Worm (Caenorhabditis elegans) whole organism, L2 larva: ENCODE data around the gene C12D5.10.

Experiments used
- R02D3.7 ChIP-seq: fragments of 150-350 bp; optimal IDR thresholded peaks from 2 replicates; lab custom pipeline; 2014; ENCODE audit warnings: missing biosample characterization, missing genetic modification characterization
- Y55F3AM.14 ChIP-seq: fragments of 200-800 bp; sonication (Bioruptor generic); optimal IDR thresholded peaks from 2 replicates; lab custom pipeline; 2018; ENCODE audit warnings: mild to moderate bottlenecking, missing genetic modification characterization, missing compliant biosample characterization
- alr-1 ChIP-seq: fragments of 150-350 bp; optimal IDR thresholded peaks from 2 replicates; lab custom pipeline; 2014; ENCODE audit warnings: missing biosample characterization, missing genetic modification characterization
- aly-2 ChIP-seq: fragments of 150-350 bp; optimal IDR thresholded peaks from 2 replicates; lab custom pipeline; 2014; ENCODE audit warnings: missing biosample characterization, missing genetic modification characterization
- ama-1 ChIP-seq: fragments of 150-350 bp; optimal IDR thresholded peaks from 2 replicates; lab custom pipeline; 2018; ENCODE audit warnings: inconsistent platforms
- blmp-1 ChIP-seq: sonication (generic microtip); optimal IDR thresholded peaks from 2 replicates; lab custom pipeline; 2017; ENCODE audit warnings: missing genetic modification characterization, mild to moderate bottlenecking, missing compliant biosample characterization, antibody characterized with exemption, moderate library complexity; ENCODE audit not compliant: insufficient read depth
- ceh-16 ChIP-seq: fragments of 150-350 bp; optimal IDR thresholded peaks from 2 replicates; lab custom pipeline; 2014; ENCODE audit warnings: missing biosample characterization, missing genetic modification characterization
- ceh-82 ChIP-seq: fragments of 150-350 bp; optimal IDR thresholded peaks from 2 replicates; lab custom pipeline; 2014; ENCODE audit warnings: missing biosample characterization, missing genetic modification characterization
- crh-2 ChIP-seq: sonication (generic microtip); optimal IDR thresholded peaks from 2 replicates; lab custom pipeline; 2017; ENCODE audit warnings: missing biosample characterization, missing genetic modification characterization
- egl-27 ChIP-seq: sonication (generic microtip); optimal IDR thresholded peaks from 3 replicates; lab custom pipeline; 2017; ENCODE audit warnings: missing biosample characterization, missing genetic modification reagents, missing genetic modification characterization
- elt-1 ChIP-seq: fragments of 150-350 bp; optimal IDR thresholded peaks from 2 replicates; lab custom pipeline; 2014; ENCODE audit warnings: missing biosample characterization, missing genetic modification characterization
- elt-3 ChIP-seq: sonication (generic microtip); optimal IDR thresholded peaks from 2 replicates; lab custom pipeline; 2017; ENCODE audit warnings: missing biosample characterization, missing genetic modification characterization
- fos-1 ChIP-seq: fragments of 150-350 bp; optimal IDR thresholded peaks from 2 replicates; lab custom pipeline; 2014; ENCODE audit warnings: missing biosample characterization, missing genetic modification characterization
- gmeb-1 ChIP-seq: fragments of 150-350 bp; optimal IDR thresholded peaks from 2 replicates; lab custom pipeline; 2014; ENCODE audit warnings: missing biosample characterization, missing genetic modification characterization
- lin-11 ChIP-seq: fragments of 150-350 bp; sonication (generic microtip); optimal IDR thresholded peaks from 2 replicates; lab custom pipeline; 2014; ENCODE audit warnings: missing biosample characterization, missing genetic modification characterization, inconsistent platforms, mixed read lengths
- lin-13 ChIP-seq: fragments of 150-350 bp; optimal IDR thresholded peaks from 2 replicates; lab custom pipeline; 2014; ENCODE audit warnings: missing biosample characterization, missing genetic modification reagents, missing genetic modification characterization
- lin-39 ChIP-seq: fragments of 150-350 bp; optimal IDR thresholded peaks from 2 replicates; lab custom pipeline; 2014; ENCODE audit warnings: missing biosample characterization, missing genetic modification reagents, missing genetic modification characterization
- lsy-2 ChIP-seq, 2 experiments: fragments of 150-350 bp in 1 of 2; sonication (generic microtip) in 1 of 2; optimal IDR thresholded peaks; 2 replicates each; lab custom pipeline; 2014 to 2017; ENCODE audit warnings: missing biosample characterization in 2 of 2, missing genetic modification characterization in 2 of 2
- mab-5 ChIP-seq: fragments of 150-350 bp; optimal IDR thresholded peaks from 2 replicates; lab custom pipeline; 2014; ENCODE audit warnings: missing biosample characterization, missing genetic modification characterization
- mdl-1 ChIP-seq, 2 experiments: fragments of 150-350 bp in 1 of 2; sonication (generic microtip) in 1 of 2; optimal IDR thresholded peaks; 2 replicates each; lab custom pipeline; 2017; ENCODE audit warnings: missing biosample characterization in 2 of 2, missing genetic modification characterization in 2 of 2
- nhr-11 ChIP-seq: fragments of 150-350 bp; optimal IDR thresholded peaks from 2 replicates; lab custom pipeline; 2014; ENCODE audit warnings: missing biosample characterization, missing genetic modification characterization
- nhr-12 ChIP-seq: fragments of 150-350 bp; optimal IDR thresholded peaks from 2 replicates; lab custom pipeline; 2014; ENCODE audit warnings: missing biosample characterization, missing genetic modification characterization
- nhr-129 ChIP-seq: fragments of 150-350 bp; optimal IDR thresholded peaks from 2 replicates; lab custom pipeline; 2014; ENCODE audit warnings: missing biosample characterization, missing genetic modification characterization
- nhr-21 ChIP-seq: fragments of 150-350 bp; optimal IDR thresholded peaks from 2 replicates; lab custom pipeline; 2014; ENCODE audit warnings: missing biosample characterization, missing genetic modification characterization
- nhr-237 ChIP-seq: fragments of 150-350 bp; optimal IDR thresholded peaks from 2 replicates; lab custom pipeline; 2014; ENCODE audit warnings: missing biosample characterization, missing genetic modification characterization
- nhr-6 ChIP-seq: fragments of 150-350 bp; optimal IDR thresholded peaks from 2 replicates; lab custom pipeline; 2014; ENCODE audit warnings: missing biosample characterization, missing genetic modification characterization
- peb-1 ChIP-seq: fragments of 150-350 bp; optimal IDR thresholded peaks from 2 replicates; lab custom pipeline; 2014; ENCODE audit warnings: missing biosample characterization, missing genetic modification characterization
- sem-4 ChIP-seq: fragments of 150-350 bp; optimal IDR thresholded peaks from 2 replicates; lab custom pipeline; 2014; ENCODE audit warnings: missing biosample characterization, missing genetic modification reagents, missing genetic modification characterization
- sma-9 ChIP-seq, 2 experiments: fragments of 150-350 bp in 1 of 2; sonication (generic microtip) in 1 of 2; optimal IDR thresholded peaks; 2 replicates each; lab custom pipeline; 2014 to 2016; ENCODE audit warnings: missing genetic modification characterization in 2 of 2, mild to moderate bottlenecking in 1 of 2, missing biosample characterization in 1 of 2, missing compliant biosample characterization in 1 of 2, missing genetic modification reagents in 1 of 2, moderate library complexity in 1 of 2
- unc-55 ChIP-seq: fragments of 150-350 bp; sonication (generic microtip); optimal IDR thresholded peaks from 3 replicates; lab custom pipeline; 2014; ENCODE audit warnings: missing biosample characterization, missing genetic modification reagents, missing genetic modification characterization
- unc-62 ChIP-seq: fragments of 150-350 bp; optimal IDR thresholded peaks from 2 replicates; lab custom pipeline; 2014; ENCODE audit warnings: missing biosample characterization, missing genetic modification reagents, missing genetic modification characterization
- zag-1 ChIP-seq: fragments of 150-350 bp; optimal IDR thresholded peaks from 2 replicates; lab custom pipeline; 2014; ENCODE audit warnings: missing biosample characterization, missing genetic modification characterization
- ztf-1 ChIP-seq: fragments of 200-800 bp; sonication (Bioruptor generic); conservative IDR thresholded peaks from 2 replicates; pipeline ENCODE4 v1.3.6; 2022; ENCODE audit warnings: missing genetic modification characterization, missing compliant biosample characterization
- ztf-4 ChIP-seq: fragments of 150-350 bp; optimal IDR thresholded peaks from 2 replicates; lab custom pipeline; 2014; ENCODE audit warnings: missing biosample characterization, missing genetic modification characterization

C12D5.10 gene

ce11 chrV:7693394-7693793 is at the start of gene C12D5.10:
TSS of gene C12D5.10 (minus strand) at chrV:7693494.
- no peak for TF ChIP-seq gmeb-1
- TF ChIP-seq nhr-11: no peak
- TF ChIP-seq R02D3.7 (tag; lab: Kevin White, UChicago): no peak
- no peak for TF ChIP-seq ceh-16 (tag; lab: Kevin White, UChicago)
- TF ChIP-seq lin-39: no peak
- no peak for TF ChIP-seq unc-62 (GFP tag; lab: Kevin White, UChicago)
- no peak for TF ChIP-seq nhr-6 (tag; lab: Kevin White, UChicago)
- TF ChIP-seq fos-1: no peak
- TF ChIP-seq lsy-2 (tag; optimal IDR thresholded peaks at IDR 0.05; lab: Kevin White, UChicago): no peak
- no peak for TF ChIP-seq unc-55
- TF ChIP-seq blmp-1 (tag; lab: Kevin White, UChicago): no peak
- TF ChIP-seq nhr-237 (tag; lab: Kevin White, UChicago): no peak
- TF ChIP-seq ceh-82 (tag; lab: Kevin White, UChicago): no peak
- TF ChIP-seq lin-13 (GFP tag; lab: Kevin White, UChicago): no peak
- TF ChIP-seq mdl-1 (tag; optimal IDR thresholded peaks at IDR 0.05; lab: Kevin White, UChicago): no peak
- no peak for TF ChIP-seq ama-1
- TF ChIP-seq peb-1: no peak
- TF ChIP-seq nhr-21: no peak
- TF ChIP-seq aly-2 (tag; lab: Kevin White, UChicago): no peak
- TF ChIP-seq ztf-1: no peak

- TF ChIP-seq R02D3.7 (tag; lab: Kevin White, UChicago) (no peak), sma-9 (GFP tag; optimal IDR thresholded peaks at IDR 0.05; lab: Kevin White, UChicago) (no peak), sma-9 (tag; optimal IDR thresholded peaks at IDR 0.05; lab: Kevin White, UChicago) (no peak), elt-3 (tag; lab: Kevin White, UChicago) (no peak), egl-27 (no peak), blmp-1 (tag; lab: Kevin White, UChicago) (no peak)
Observed at ce11 chrV:7742485-7742959, 49.2 kb upstream of the C12D5.10 start, which contains the start of gene fbxl-5. TSS of gene fbxl-5 (plus strand) at chrV:7742909.

- TF ChIP-seq mab-5 (tag; lab: Kevin White, UChicago): no peak
- TF ChIP-seq zag-1 (tag; lab: Kevin White, UChicago): no peak
- TF ChIP-seq peb-1: no peak
- TF ChIP-seq elt-3 (tag; lab: Kevin White, UChicago): no peak
- no peak for TF ChIP-seq crh-2
- TF ChIP-seq nhr-12: no peak
- no peak for TF ChIP-seq lin-13 (GFP tag; lab: Kevin White, UChicago)
- TF ChIP-seq nhr-129 (tag; lab: Kevin White, UChicago): no peak
Observed at ce11 chrV:7741918-7742317, 48.6 kb upstream of the C12D5.10 start.

- TF ChIP-seq aly-2 (tag; lab: Kevin White, UChicago) (no peak), ceh-16 (tag; lab: Kevin White, UChicago) (no peak), sem-4 (no peak), unc-62 (GFP tag; lab: Kevin White, UChicago) (no peak), nhr-6 (tag; lab: Kevin White, UChicago) (no peak)
Observed at ce11 chrV:7739949-7740348, 46.7 kb upstream of the C12D5.10 start.

- no peak for TF ChIP-seq R02D3.7 (tag; lab: Kevin White, UChicago)
- TF ChIP-seq gmeb-1: no peak
- TF ChIP-seq lin-11 (tag; lab: Kevin White, UChicago): no peak
- no peak for TF ChIP-seq Y55F3AM.14 (GFP tag; lab: Kevin White, UChicago)
- TF ChIP-seq egl-27: no peak
- no peak for TF ChIP-seq alr-1 (tag; lab: Kevin White, UChicago)
- TF ChIP-seq unc-55: no peak
- TF ChIP-seq ztf-1: no peak
- TF ChIP-seq aly-2 (tag; lab: Kevin White, UChicago): no peak
- no peak for TF ChIP-seq mab-5 (tag; lab: Kevin White, UChicago)
- no peak for TF ChIP-seq ztf-4 (tag; lab: Kevin White, UChicago)
- TF ChIP-seq blmp-1 (tag; lab: Kevin White, UChicago): no peak
- no peak for TF ChIP-seq elt-1 (tag; lab: Kevin White, UChicago)
- TF ChIP-seq zag-1 (tag; lab: Kevin White, UChicago): no peak
Observed at ce11 chrV:7737710-7738109, 44.4 kb upstream of the C12D5.10 start, which contains the start of gene srr-9. TSS of gene srr-9 (plus strand) at chrV:7738010.
